Fruit fly (Drosophila melanogaster): ENCODE measurements around the gene CG14314.

CG14314 gene

DNA sequence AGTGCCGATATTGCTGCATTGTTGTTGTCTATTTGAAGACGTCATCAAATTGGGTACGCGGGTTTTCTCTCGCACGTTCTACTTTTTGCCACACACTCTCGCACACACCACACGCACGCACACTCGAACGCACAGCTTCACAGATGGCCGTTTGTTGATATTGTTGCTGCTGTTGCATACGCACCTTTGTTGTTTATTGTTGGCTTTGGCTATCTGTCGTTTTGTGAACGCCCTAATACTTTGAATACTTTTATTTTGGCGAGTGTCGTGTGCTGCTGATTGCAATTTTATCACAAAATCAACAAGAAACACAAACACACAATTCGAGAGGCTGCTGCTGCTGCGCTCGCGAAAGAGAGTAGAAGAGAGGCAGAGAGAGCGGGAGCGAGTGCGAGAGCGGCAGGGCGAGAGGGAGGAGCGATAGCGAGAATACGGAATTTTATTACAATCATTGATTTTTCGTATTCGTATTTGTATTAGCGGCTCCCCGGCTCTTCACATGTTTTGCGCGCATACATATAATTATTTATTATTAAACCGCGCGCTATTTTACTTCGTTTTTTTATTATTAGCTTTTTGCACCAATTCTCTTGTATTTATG, 17.3 kb upstream of the CG14314 start (continued):
- no peak for TF ChIP-seq HmgZ (tag; optimal IDR thresholded peaks at IDR 0.05)
- no peak for TF ChIP-seq CG31224 (GFP tag; IDR thresholded peaks at IDR 0.05)
- TF ChIP-seq CG16863 (GFP tag; optimal IDR thresholded peaks at IDR 0.05) = peak; percentile 34
- TF ChIP-seq Hsf (GFP tag; optimal IDR thresholded peaks at IDR 0.05) = peak; percentile 9
- TF ChIP-seq pros (GFP tag; optimal IDR thresholded peaks at IDR 0.05) = no peak
- no peak for TF ChIP-seq cas (GFP tag; IDR thresholded peaks at IDR 0.05)
- peak; percentile 70 for TF ChIP-seq BtbVII (GFP tag; optimal IDR thresholded peaks at IDR 0.05)
- TF ChIP-seq NFAT (GFP tag; IDR thresholded peaks at IDR 0.05) = no peak
- TF ChIP-seq CG3847 (GFP tag; IDR thresholded peaks at IDR 0.05) = no peak
- no peak for TF ChIP-seq usp (GFP tag; optimal IDR thresholded peaks at IDR 0.05)
- TF ChIP-seq D (optimal IDR thresholded peaks at IDR 0.05) = peak; percentile 52
- peak; percentile 32 for TF ChIP-seq D (GFP tag; optimal IDR thresholded peaks at IDR 0.05)
- TF ChIP-seq HmgD (GFP tag; optimal IDR thresholded peaks at IDR 0.05) = no peak
- TF ChIP-seq btn (GFP tag; optimal IDR thresholded peaks at IDR 0.05) = peak; percentile 49
- TF ChIP-seq CG17568 (GFP tag; optimal IDR thresholded peaks at IDR 0.05) = peak; percentile 68
- TF ChIP-seq yki (optimal IDR thresholded peaks at IDR 0.05) = peak; percentile 98
- TF ChIP-seq CG9215 (GFP tag; IDR thresholded peaks at IDR 0.05) = no peak
- peak; percentile 12 for TF ChIP-seq YL-1 (GFP tag; optimal IDR thresholded peaks at IDR 0.05)
- TF ChIP-seq ato (GFP tag; IDR thresholded peaks at IDR 0.05; ENCODE audit: partially characterized antibody) = no peak
- TF ChIP-seq CG2199 (GFP tag; IDR thresholded peaks at IDR 0.05) = no peak
- TF ChIP-seq CG4282 (GFP tag; optimal IDR thresholded peaks at IDR 0.05) = no peak
- peak; percentile 25 for TF ChIP-seq CG15514 (GFP tag; optimal IDR thresholded peaks at IDR 0.05)
- no peak for TF ChIP-seq Fer2 (tag; optimal IDR thresholded peaks at IDR 0.05)
- TF ChIP-seq CG16813 (GFP tag; IDR thresholded peaks at IDR 0.05; ENCODE audit: partially characterized antibody) = no peak
- no peak for TF ChIP-seq CG7357 (GFP tag; IDR thresholded peaks at IDR 0.05)
- TF ChIP-seq mirr (GFP tag; optimal IDR thresholded peaks at IDR 0.05) = peak; percentile 56
- TF ChIP-seq CG11085 (GFP tag; IDR thresholded peaks at IDR 0.05) = no peak
- TF ChIP-seq CG1647 (GFP tag; optimal IDR thresholded peaks at IDR 0.05) = no peak
- TF ChIP-seq BEAF-32 (GFP tag; optimal IDR thresholded peaks at IDR 0.05) = no peak
- TF ChIP-seq Max (GFP tag; optimal IDR thresholded peaks at IDR 0.05) = peak; percentile 4
- peak; percentile 34 for TF ChIP-seq CG10209 (GFP tag; optimal IDR thresholded peaks at IDR 0.05)
- TF ChIP-seq HLH3B (GFP tag; IDR thresholded peaks at IDR 0.05) = no peak
- peak; percentile 36 for TF ChIP-seq Vsx1 (GFP tag; optimal IDR thresholded peaks at IDR 0.05)
- TF ChIP-seq CG10959 (GFP tag; IDR thresholded peaks at IDR 0.05) = no peak
- TF ChIP-seq vnd (GFP tag; IDR thresholded peaks at IDR 0.05; ENCODE audit: partially characterized antibody) = no peak
- TF ChIP-seq CG18011 (GFP tag; optimal IDR thresholded peaks at IDR 0.05) = no peak
- no peak for TF ChIP-seq C15 (GFP tag; IDR thresholded peaks at IDR 0.05)
- no peak for TF ChIP-seq CG11695 (GFP tag; IDR thresholded peaks at IDR 0.05)
- TF ChIP-seq unc-4 (GFP tag; IDR thresholded peaks at IDR 0.05; ENCODE audit: partially characterized antibody) = no peak
- peak in 1 of 2 experiments; percentile 70 for TF ChIP-seq tll (GFP tag; optimal IDR thresholded peaks at IDR 0.05)
- no peak for TF ChIP-seq CG13287 (GFP tag; IDR thresholded peaks at IDR 0.05; ENCODE audit: partially characterized antibody)
- TF ChIP-seq CG12104 (GFP tag; optimal IDR thresholded peaks at IDR 0.05) = peak; percentile 22
- no peak for TF ChIP-seq CG15011 (GFP tag; optimal IDR thresholded peaks at IDR 0.05)
- TF ChIP-seq Chrac-16 (GFP tag; optimal IDR thresholded peaks at IDR 0.05) = no peak
- peak; percentile 50 for TF ChIP-seq ewg (GFP tag; optimal IDR thresholded peaks at IDR 0.05)
- TF ChIP-seq Doc3 (GFP tag; IDR thresholded peaks at IDR 0.05; ENCODE audit: partially characterized antibody) = no peak
- peak; percentile 54 for TF ChIP-seq CG5180 (GFP tag; optimal IDR thresholded peaks at IDR 0.05)
- no peak for TF ChIP-seq sim (GFP tag; IDR thresholded peaks at IDR 0.05)
- TF ChIP-seq wdn (GFP tag; IDR thresholded peaks at IDR 0.05) = no peak
- no peak for TF ChIP-seq CG8765 (GFP tag; IDR thresholded peaks at IDR 0.05)
- no peak for TF ChIP-seq gt (GFP tag; IDR thresholded peaks at IDR 0.05)

All from whole organism, embryonic.